Fruit fly (Drosophila melanogaster) whole organism, embryonic: Measurements from ENCODE around the gene mora.

Source experiments
- Atf3 ChIP-seq: fragments of 200-800 bp; sonication (Bioruptor generic); optimal IDR thresholded peaks from 3 replicates; lab custom pipeline; 2016; ENCODE audit warnings: missing biosample characterization, missing genetic modification characterization
- B-H1 ChIP-seq: fragments of 200-800 bp; sonication (Bioruptor generic); IDR thresholded peaks from 3 replicates; pipeline ENCODE4 v1.3.6; 2022; ENCODE audit warnings: missing biosample characterization, missing genetic modification characterization
- CG11695 ChIP-seq: fragments of 200-800 bp; sonication (Bioruptor generic); IDR thresholded peaks from 3 replicates; pipeline ENCODE4 v1.3.6; 2022; ENCODE audit warnings: missing biosample characterization, missing genetic modification characterization
- CG12391 ChIP-seq: fragments of 200-800 bp; sonication (Bioruptor generic); optimal IDR thresholded peaks from 3 replicates; lab custom pipeline; 2018; ENCODE audit warnings: missing biosample characterization, mild to moderate bottlenecking, missing genetic modification characterization, moderate library complexity
- CG12942 ChIP-seq: fragments of 200-800 bp; sonication (Bioruptor generic); optimal IDR thresholded peaks from 3 replicates; lab custom pipeline; 2016; ENCODE audit warnings: missing biosample characterization, missing genetic modification characterization
- CG15479 ChIP-seq: fragments of 200-800 bp; sonication (Bioruptor generic); optimal IDR thresholded peaks from 3 replicates; lab custom pipeline; 2019; ENCODE audit warnings: missing biosample characterization, mild to moderate bottlenecking, missing genetic modification characterization, moderate library complexity
- CG15514 ChIP-seq: fragments of 200-800 bp; sonication (Bioruptor generic); optimal IDR thresholded peaks from 3 replicates; lab custom pipeline; 2017; ENCODE audit warnings: missing biosample characterization, missing genetic modification characterization, mild to moderate bottlenecking, moderate library complexity, missing genetic modification reagents
- CG16863 ChIP-seq: fragments of 200-800 bp; sonication (Bioruptor generic); optimal IDR thresholded peaks from 3 replicates; lab custom pipeline; 2016; ENCODE audit warnings: missing biosample characterization, missing genetic modification characterization
- CG17359 ChIP-seq: fragments of 200-800 bp; sonication (Bioruptor generic); optimal IDR thresholded peaks from 3 replicates; lab custom pipeline; 2018; ENCODE audit warnings: missing biosample characterization, mild to moderate bottlenecking, missing genetic modification characterization, moderate library complexity
- CG1792 ChIP-seq: fragments of 200-800 bp; sonication (Bioruptor generic); optimal IDR thresholded peaks from 2 replicates; lab custom pipeline; 2016; ENCODE audit warnings: missing biosample characterization, missing genetic modification characterization
- CG2678 ChIP-seq: fragments of 200-800 bp; sonication (Bioruptor generic); optimal IDR thresholded peaks from 3 replicates; lab custom pipeline; 2019; ENCODE audit warnings: missing biosample characterization, mild to moderate bottlenecking, missing genetic modification characterization, moderate library complexity
- CG30431 ChIP-seq: fragments of 200-800 bp; sonication (Bioruptor generic); optimal IDR thresholded peaks from 2 replicates; lab custom pipeline; 2017; ENCODE audit warnings: missing biosample characterization, missing genetic modification characterization
- CG3163 ChIP-seq: fragments of 200-800 bp; sonication (Bioruptor generic); optimal IDR thresholded peaks from 3 replicates; lab custom pipeline; 2016; ENCODE audit warnings: missing biosample characterization, missing genetic modification characterization
- CG6654 ChIP-seq: fragments of 200-800 bp; sonication (Bioruptor generic); optimal IDR thresholded peaks from 2 replicates; lab custom pipeline; 2017; ENCODE audit warnings: missing biosample characterization, mild to moderate bottlenecking, missing genetic modification characterization
- CG7357 ChIP-seq: fragments of 200-800 bp; sonication (Bioruptor generic); IDR thresholded peaks from 3 replicates; pipeline ENCODE4 v1.3.6; 2022; ENCODE audit warnings: missing biosample characterization, missing genetic modification characterization
- CG7786 ChIP-seq: fragments of 200-800 bp; sonication (Bioruptor generic); optimal IDR thresholded peaks from 2 replicates; lab custom pipeline; 2016; ENCODE audit warnings: missing biosample characterization, missing genetic modification characterization
- CG7928 ChIP-seq: fragments of 200-800 bp; sonication (Bioruptor generic); optimal IDR thresholded peaks from 2 replicates; lab custom pipeline; 2017; ENCODE audit warnings: missing biosample characterization, mild to moderate bottlenecking, missing genetic modification characterization
- CG8924 ChIP-seq: fragments of 200-800 bp; optimal IDR thresholded peaks from 3 replicates; lab custom pipeline; 2019; ENCODE audit warnings: missing biosample characterization, mild to moderate bottlenecking, missing genetic modification characterization, moderate library complexity
- CG9797 ChIP-seq: fragments of 200-800 bp; sonication (Bioruptor generic); optimal IDR thresholded peaks from 3 replicates; lab custom pipeline; 2018; ENCODE audit warnings: missing biosample characterization, mild to moderate bottlenecking, missing genetic modification characterization
- CG9817 ChIP-seq: fragments of 200-800 bp; sonication (Bioruptor generic); optimal IDR thresholded peaks from 2 replicates; lab custom pipeline; 2018; ENCODE audit warnings: missing biosample characterization, mild to moderate bottlenecking, missing genetic modification characterization, moderate library complexity
- CG9932 ChIP-seq: fragments of 200-800 bp; sonication (Bioruptor generic); IDR thresholded peaks from 2 replicates; pipeline ENCODE4 v1.3.6; 2022; ENCODE audit warnings: missing biosample characterization, missing genetic modification characterization
- Camta ChIP-seq: fragments of 200-800 bp; sonication (Bioruptor generic); optimal IDR thresholded peaks from 2 replicates; lab custom pipeline; 2016; ENCODE audit warnings: missing biosample characterization, missing genetic modification characterization
- Chrac-16 ChIP-seq: fragments of 200-800 bp; sonication (Bioruptor generic); optimal IDR thresholded peaks from 3 replicates; lab custom pipeline; 2016; ENCODE audit warnings: missing biosample characterization, missing genetic modification characterization
- Doc2 ChIP-seq: fragments of 200-800 bp; sonication (Bioruptor generic); IDR thresholded peaks from 2 replicates; pipeline ENCODE4 v1.3.6; 2022; ENCODE audit warnings: missing biosample characterization, missing genetic modification characterization
- H2.0 ChIP-seq: fragments of 200-800 bp; sonication (Bioruptor generic); IDR thresholded peaks from 2 replicates; pipeline ENCODE4 v1.3.6; 2022; ENCODE audit warnings: missing biosample characterization, missing genetic modification characterization
- HLH54F ChIP-seq: fragments of 200-800 bp; sonication (Bioruptor generic); optimal IDR thresholded peaks from 3 replicates; lab custom pipeline; 2016; ENCODE audit warnings: missing biosample characterization, missing genetic modification characterization
- Hey ChIP-seq: fragments of 200-800 bp; sonication (Bioruptor generic); optimal IDR thresholded peaks from 3 replicates; lab custom pipeline; 2018; ENCODE audit warnings: missing biosample characterization, mild to moderate bottlenecking, missing genetic modification characterization
- Max ChIP-seq: fragments of 200-800 bp; sonication (Bioruptor generic); optimal IDR thresholded peaks from 2 replicates; lab custom pipeline; 2016; ENCODE audit warnings: missing biosample characterization, mild to moderate bottlenecking, missing genetic modification characterization
- Mrtf ChIP-seq: fragments of 200-800 bp; sonication (Bioruptor generic); IDR thresholded peaks from 3 replicates; pipeline ENCODE4 v1.3.6; 2022; ENCODE audit warnings: missing biosample characterization, missing genetic modification characterization
- NfI ChIP-seq: fragments of 200-800 bp; sonication (Bioruptor generic); optimal IDR thresholded peaks from 3 replicates; lab custom pipeline; 2018; ENCODE audit warnings: missing biosample characterization, mild to moderate bottlenecking, missing genetic modification characterization, moderate library complexity
- Opbp ChIP-seq: fragments of 200-800 bp; sonication (Bioruptor generic); IDR thresholded peaks from 3 replicates; pipeline ENCODE4 v1.3.6; 2022; ENCODE audit warnings: missing biosample characterization, missing genetic modification characterization; ENCODE audit not compliant: partially characterized antibody
- PHDP ChIP-seq: fragments of 200-800 bp; sonication (Bioruptor generic); optimal IDR thresholded peaks from 3 replicates; lab custom pipeline; 2018; ENCODE audit warnings: missing biosample characterization, mild to moderate bottlenecking, missing genetic modification characterization, moderate library complexity
- bowl ChIP-seq: fragments of 200-800 bp; sonication (Bioruptor generic); IDR thresholded peaks from 2 replicates; pipeline ENCODE4 v1.3.6; 2022; ENCODE audit warnings: missing biosample characterization, missing genetic modification characterization
- btn ChIP-seq: fragments of 200-800 bp; sonication (Bioruptor generic); optimal IDR thresholded peaks from 2 replicates; lab custom pipeline; 2016; ENCODE audit warnings: missing biosample characterization, missing genetic modification characterization
- chif ChIP-seq, 2 experiments: fragments of 200-800 bp; sonication (Bioruptor generic); optimal IDR thresholded peaks; 3 replicates each; lab custom pipeline; 2016; ENCODE audit warnings: missing biosample characterization in 2 of 2, missing genetic modification characterization in 2 of 2
- dmrt11E ChIP-seq: fragments of 200-800 bp; sonication (Bioruptor generic); optimal IDR thresholded peaks from 3 replicates; lab custom pipeline; 2018; ENCODE audit warnings: missing biosample characterization, mild to moderate bottlenecking, missing genetic modification characterization, moderate library complexity
- dpn ChIP-seq, 2 experiments: fragments of 200-800 bp; sonication (Bioruptor generic); optimal IDR thresholded peaks; 3 replicates each; lab custom pipeline; 2016; ENCODE audit warnings: missing biosample characterization in 2 of 2, missing genetic modification characterization in 2 of 2
- hb ChIP-seq: fragments of 200-800 bp; sonication (Bioruptor generic); IDR thresholded peaks from 3 replicates; pipeline ENCODE4 v1.3.6; 2022; ENCODE audit warnings: missing biosample characterization, missing genetic modification characterization; ENCODE audit not compliant: partially characterized antibody
- hbn ChIP-seq: fragments of 200-800 bp; sonication (Bioruptor generic); IDR thresholded peaks from 2 replicates; pipeline ENCODE4 v1.3.6; 2022; ENCODE audit warnings: missing biosample characterization, missing genetic modification characterization; ENCODE audit not compliant: partially characterized antibody
- jigr1 ChIP-seq: fragments of 200-800 bp; sonication (Bioruptor generic); IDR thresholded peaks from 3 replicates; pipeline ENCODE4 v1.3.6; 2022; ENCODE audit warnings: missing biosample characterization, missing genetic modification characterization
- klu ChIP-seq: fragments of 200-800 bp; sonication (Bioruptor generic); IDR thresholded peaks from 2 replicates; pipeline ENCODE4 v1.3.6; 2022; ENCODE audit warnings: missing biosample characterization, missing genetic modification characterization
- lbe ChIP-seq: fragments of 200-800 bp; sonication (Bioruptor generic); optimal IDR thresholded peaks from 2 replicates; lab custom pipeline; 2016; ENCODE audit warnings: missing biosample characterization, mild to moderate bottlenecking, missing genetic modification characterization
- oc ChIP-seq: fragments of 200-800 bp; sonication (Bioruptor generic); optimal IDR thresholded peaks from 2 replicates; lab custom pipeline; 2018; ENCODE audit warnings: missing biosample characterization, mild to moderate bottlenecking, missing genetic modification characterization, moderate library complexity
- pnt ChIP-seq: fragments of 200-800 bp; sonication (Bioruptor generic); optimal IDR thresholded peaks from 3 replicates; lab custom pipeline; 2016; ENCODE audit warnings: missing biosample characterization, missing genetic modification characterization
- ro ChIP-seq: fragments of 200-800 bp; sonication (Bioruptor generic); IDR thresholded peaks from 2 replicates; pipeline ENCODE4 v1.3.6; 2022; ENCODE audit warnings: missing biosample characterization, missing genetic modification characterization
- sr ChIP-seq: fragments of 200-800 bp; sonication (Bioruptor generic); IDR thresholded peaks from 3 replicates; pipeline ENCODE4 v1.3.6; 2022; ENCODE audit warnings: missing biosample characterization, missing genetic modification characterization
- tin ChIP-seq: fragments of 200-800 bp; sonication (Bioruptor generic); optimal IDR thresholded peaks from 3 replicates; lab custom pipeline; 2016; ENCODE audit warnings: missing biosample characterization, missing genetic modification characterization
- unc-4 ChIP-seq: fragments of 200-800 bp; sonication (Bioruptor generic); IDR thresholded peaks from 2 replicates; pipeline ENCODE4 v1.3.6; 2022; ENCODE audit warnings: missing biosample characterization, missing genetic modification characterization; ENCODE audit not compliant: partially characterized antibody
- zen2 ChIP-seq: fragments of 200-800 bp; sonication (Bioruptor generic); IDR thresholded peaks from 3 replicates; pipeline ENCODE4 v1.3.6; 2022; ENCODE audit warnings: missing biosample characterization, missing genetic modification characterization; ENCODE audit not compliant: partially characterized antibody

Gene mora

DNA sequence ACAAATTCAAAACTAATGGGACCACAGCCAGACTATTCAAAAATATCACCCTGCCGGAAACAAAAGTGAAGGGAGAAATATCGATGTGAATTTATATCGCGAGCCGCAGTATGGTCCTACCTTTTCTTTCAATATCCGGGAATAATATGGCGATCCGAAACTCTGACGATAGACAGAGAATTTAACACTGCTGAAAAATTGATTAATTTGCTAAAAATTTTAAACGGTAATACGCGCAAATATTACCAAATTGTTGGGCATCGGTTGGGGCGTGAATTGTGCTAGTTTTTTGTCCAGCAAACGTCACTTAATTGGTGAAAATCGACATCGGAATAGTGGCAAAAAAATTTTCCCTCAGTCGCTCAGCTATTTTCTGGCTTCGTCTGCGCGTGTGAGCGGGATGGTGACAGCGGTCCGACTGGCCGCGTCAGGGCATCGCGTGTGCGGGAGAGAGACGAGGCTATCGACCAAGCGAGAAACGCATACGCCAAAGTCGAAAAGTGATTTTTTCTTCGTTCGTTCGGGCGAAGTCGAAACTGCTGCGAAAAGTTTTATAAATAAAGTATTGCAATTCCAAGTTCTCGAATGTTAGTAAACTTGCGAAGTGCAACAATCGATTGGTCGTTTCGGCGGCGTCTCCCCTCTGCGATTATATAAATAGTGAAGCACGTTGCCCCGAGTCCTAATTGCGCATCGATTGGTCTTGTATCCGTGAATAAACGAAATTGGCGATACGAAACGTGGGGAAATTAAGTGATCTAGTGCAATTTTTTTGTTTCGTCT lies 44.5 kb downstream of the mora start, which contains the start of gene mask (continued):
- peak; percentile 66 for TF ChIP-seq PHDP (tag; lab: Kevin White, UChicago)
- TF ChIP-seq tin (GFP tag; lab: Kevin White, UChicago): peak; percentile 52
- peak; percentile 48 for TF ChIP-seq HLH54F (GFP tag; lab: Kevin White, UChicago)
- peak; percentile 33 to 86 for TF ChIP-seq dpn (GFP tag; optimal IDR thresholded peaks at IDR 0.05; lab: Kevin White, UChicago)
- peak; percentile 0 for TF ChIP-seq CG1792 (GFP tag; lab: Kevin White, UChicago)
- no peak for TF ChIP-seq Doc2 (GFP tag; lab: Robert Waterston, UW)
- peak; percentile 63 for TF ChIP-seq CG17359
- peak; percentile 61 for TF ChIP-seq Max (GFP tag; lab: Kevin White, UChicago)
- TF ChIP-seq lbe (GFP tag; lab: Kevin White, UChicago): peak; percentile 52
- no peak for TF ChIP-seq CG7357 (GFP tag; lab: Robert Waterston, UW)
- peak; percentile 32 for TF ChIP-seq CG8924 (tag; lab: Kevin White, UChicago)
- TF ChIP-seq hbn (GFP tag; lab: Robert Waterston, UW): no peak
- TF ChIP-seq CG9817 (tag; lab: Kevin White, UChicago): peak; percentile 81
- TF ChIP-seq oc (tag; lab: Kevin White, UChicago): no peak
- peak; percentile 65 for TF ChIP-seq CG9932 (GFP tag; lab: Robert Waterston, UW)
- TF ChIP-seq CG7786 (GFP tag; lab: Kevin White, UChicago): peak; percentile 18
- TF ChIP-seq Opbp (GFP tag; lab: Robert Waterston, UW): peak; percentile 60; the same call in 2 of the 3 replicates
- peak; percentile 93 for TF ChIP-seq NfI
- TF ChIP-seq Camta (GFP tag; lab: Kevin White, UChicago): peak; percentile 84
- peak; percentile 83 for TF ChIP-seq Hey (tag; lab: Kevin White, UChicago)
- TF ChIP-seq CG12942 (GFP tag; lab: Kevin White, UChicago): peak; percentile 38
- TF ChIP-seq CG16863 (GFP tag; lab: Kevin White, UChicago): peak; percentile 73
- no peak; the same call in 1 of the 2 replicates for TF ChIP-seq ro
- no peak for TF ChIP-seq klu
- no peak for TF ChIP-seq zen2 (GFP tag; lab: Robert Waterston, UW)
- 0 out of 3 replicates have a peak, but pooled peaks have one; percentile 24 for TF ChIP-seq CG11695 (GFP tag; lab: Robert Waterston, UW)
- TF ChIP-seq CG3163 (GFP tag; lab: Kevin White, UChicago): peak; percentile 71
- TF ChIP-seq jigr1 (GFP tag; lab: Robert Waterston, UW): no peak
- peak; percentile 59 for TF ChIP-seq CG2678
- peak; percentile 12 for TF ChIP-seq CG7928 (GFP tag; lab: Kevin White, UChicago)
- peak; percentile 72 for TF ChIP-seq CG9797
- TF ChIP-seq dmrt11E (tag; lab: Kevin White, UChicago): peak; percentile 59
- peak; percentile 83 for TF ChIP-seq sr (GFP tag; lab: Robert Waterston, UW)
- TF ChIP-seq CG15514: peak; percentile 76
- TF ChIP-seq CG30431 (GFP tag; lab: Kevin White, UChicago): peak; percentile 33
- peak; percentile 20; the same call in 2 of the 3 replicates for TF ChIP-seq B-H1 (GFP tag; lab: Robert Waterston, UW)
- TF ChIP-seq Atf3: peak; percentile 73
- peak; percentile 74 for TF ChIP-seq CG12391 (tag; lab: Kevin White, UChicago)
- TF ChIP-seq btn: peak; percentile 51
- peak; percentile 4 for TF ChIP-seq CG15479
- peak; percentile 58 for TF ChIP-seq bowl (GFP tag; lab: Robert Waterston, UW)
- TF ChIP-seq unc-4 (GFP tag; lab: Robert Waterston, UW): no peak; the same call in 1 of the 2 replicates
- no peak for TF ChIP-seq hb
- TF ChIP-seq Chrac-16 (GFP tag; lab: Kevin White, UChicago): peak; percentile 27
- TF ChIP-seq pnt (GFP tag; lab: Kevin White, UChicago): no peak
- peak; percentile 51 for TF ChIP-seq CG6654
- TF ChIP-seq Mrtf (GFP tag; lab: Robert Waterston, UW): peak; percentile 52; the same call in 2 of the 3 replicates
- TF ChIP-seq chif (GFP tag; optimal IDR thresholded peaks at IDR 0.05; lab: Kevin White, UChicago): peak; percentile 56 to 77
- TF ChIP-seq H2.0 (GFP tag; lab: Robert Waterston, UW): peak; percentile 70; the same call in 1 of the 2 replicates
